Fruit fly (Drosophila melanogaster) whole organism, embryonic: ENCODE results near the gene CG10317.
A peak's percentile ranks its signal among the peaks of the same experiment; 100 is the strongest.

Experiments used
- BEAF-32 ChIP-seq: fragments of 200-800 bp; sonication (Bioruptor generic); optimal IDR thresholded peaks from 3 replicates; lab custom pipeline; 2017; ENCODE audit warnings: missing biosample characterization, missing genetic modification characterization, mild to moderate bottlenecking, moderate library complexity, missing genetic modification reagents
- CG10209 ChIP-seq: fragments of 200-800 bp; sonication (Bioruptor generic); optimal IDR thresholded peaks from 3 replicates; lab custom pipeline; 2017; ENCODE audit warnings: missing biosample characterization, mild to moderate bottlenecking, missing genetic modification characterization, missing genetic modification reagents
- CG10462 ChIP-seq: fragments of 200-800 bp; sonication (Bioruptor generic); optimal IDR thresholded peaks from 2 replicates; lab custom pipeline; 2016; ENCODE audit warnings: missing biosample characterization, missing genetic modification characterization
- CG10979 ChIP-seq: fragments of 200-800 bp; sonication (Bioruptor generic); optimal IDR thresholded peaks from 2 replicates; lab custom pipeline; 2018; ENCODE audit warnings: missing biosample characterization, mild to moderate bottlenecking, missing genetic modification characterization, moderate library complexity
- CG11504 ChIP-seq: fragments of 200-800 bp; sonication (Bioruptor generic); optimal IDR thresholded peaks from 3 replicates; lab custom pipeline; 2019; ENCODE audit warnings: missing biosample characterization, mild to moderate bottlenecking, missing genetic modification characterization, moderate library complexity
- CG13775 ChIP-seq: fragments of 200-800 bp; sonication (Bioruptor generic); optimal IDR thresholded peaks from 3 replicates; lab custom pipeline; 2017; ENCODE audit warnings: missing biosample characterization, mild to moderate bottlenecking, missing genetic modification characterization
- CG17361 ChIP-seq: fragments of 200-800 bp; sonication (Bioruptor generic); IDR thresholded peaks from 3 replicates; pipeline ENCODE4 v1.3.6; 2022; ENCODE audit warnings: missing biosample characterization, missing genetic modification characterization
- CG17568 ChIP-seq: fragments of 200-800 bp; sonication (Bioruptor generic); optimal IDR thresholded peaks from 2 replicates; lab custom pipeline; 2018; ENCODE audit warnings: missing biosample characterization, mild to moderate bottlenecking, missing genetic modification characterization, moderate library complexity
- CG18262 ChIP-seq: fragments of 200-800 bp; optimal IDR thresholded peaks from 3 replicates; lab custom pipeline; 2019; ENCODE audit warnings: missing biosample characterization, mild to moderate bottlenecking, missing genetic modification characterization, moderate library complexity
- CG2678 ChIP-seq: fragments of 200-800 bp; sonication (Bioruptor generic); optimal IDR thresholded peaks from 3 replicates; lab custom pipeline; 2019; ENCODE audit warnings: missing biosample characterization, mild to moderate bottlenecking, missing genetic modification characterization, moderate library complexity
- CG2712 ChIP-seq: fragments of 200-800 bp; optimal IDR thresholded peaks from 3 replicates; lab custom pipeline; 2019; ENCODE audit warnings: missing biosample characterization, mild to moderate bottlenecking, missing genetic modification characterization, moderate library complexity
- CG30403 ChIP-seq: fragments of 200-800 bp; sonication (Bioruptor generic); optimal IDR thresholded peaks from 3 replicates; lab custom pipeline; 2016; ENCODE audit warnings: missing biosample characterization, missing genetic modification characterization
- CG4360 ChIP-seq: fragments of 200-800 bp; sonication (Bioruptor generic); IDR thresholded peaks from 2 replicates; pipeline ENCODE4 v1.3.6; 2022; ENCODE audit warnings: missing biosample characterization, missing genetic modification characterization
- CG6654 ChIP-seq: fragments of 200-800 bp; sonication (Bioruptor generic); optimal IDR thresholded peaks from 2 replicates; lab custom pipeline; 2017; ENCODE audit warnings: missing biosample characterization, mild to moderate bottlenecking, missing genetic modification characterization
- CG6689 ChIP-seq: fragments of 200-800 bp; sonication (Bioruptor generic); IDR thresholded peaks from 2 replicates; pipeline ENCODE4 v1.3.6; 2022; ENCODE audit warnings: missing biosample characterization, missing genetic modification characterization
- CG7556 ChIP-seq: fragments of 200-800 bp; sonication (Bioruptor generic); optimal IDR thresholded peaks from 2 replicates; lab custom pipeline; 2017; ENCODE audit warnings: missing biosample characterization, mild to moderate bottlenecking, missing genetic modification characterization
- CG7839 ChIP-seq: fragments of 200-800 bp; sonication (Bioruptor generic); optimal IDR thresholded peaks from 3 replicates; lab custom pipeline; 2018; ENCODE audit warnings: missing biosample characterization, mild to moderate bottlenecking, missing genetic modification characterization, moderate library complexity
- CG8388 ChIP-seq: fragments of 200-800 bp; sonication (Bioruptor generic); optimal IDR thresholded peaks from 2 replicates; lab custom pipeline; 2019; ENCODE audit warnings: missing biosample characterization, mild to moderate bottlenecking, missing genetic modification characterization, moderate library complexity
- CG9876 ChIP-seq: fragments of 200-800 bp; sonication (Bioruptor generic); optimal IDR thresholded peaks from 2 replicates; lab custom pipeline; 2016; ENCODE audit warnings: missing biosample characterization, missing genetic modification characterization
- CoRest ChIP-seq: fragments of 200-800 bp; sonication (Bioruptor generic); optimal IDR thresholded peaks from 3 replicates; lab custom pipeline; 2018; ENCODE audit warnings: missing biosample characterization, mild to moderate bottlenecking, missing genetic modification characterization, moderate library complexity
- Drgx ChIP-seq: fragments of 200-800 bp; sonication (Bioruptor generic); IDR thresholded peaks from 2 replicates; pipeline ENCODE4 v1.3.6; 2022; ENCODE audit warnings: missing biosample characterization, missing genetic modification characterization
- Ets65A ChIP-seq: fragments of 200-800 bp; sonication (Bioruptor generic); peaks from one replicate; lab custom pipeline; 2016; ENCODE audit warnings: missing biosample characterization, missing genetic modification characterization
- Hr78 ChIP-seq, 2 experiments: fragments of 200-800 bp in 1 of 2; fragments of >200 bp in 1 of 2; sonication (Bioruptor generic) in 1 of 2; optimal IDR thresholded peaks; 2 replicates each; lab custom pipeline; 2017 to 2019; ENCODE audit warnings: missing biosample characterization in 2 of 2, missing genetic modification characterization in 2 of 2, mild to moderate bottlenecking in 1 of 2, moderate library complexity in 1 of 2
- Kr ChIP-seq: fragments of 200-800 bp; sonication (Bioruptor generic); optimal IDR thresholded peaks from 2 replicates; lab custom pipeline; 2017; ENCODE audit warnings: missing biosample characterization, mild to moderate bottlenecking, missing genetic modification characterization
- Meics ChIP-seq: fragments of 200-800 bp; sonication (Bioruptor generic); optimal IDR thresholded peaks from 2 replicates; lab custom pipeline; 2017; ENCODE audit warnings: missing biosample characterization, mild to moderate bottlenecking, missing genetic modification characterization
- Mes4 ChIP-seq: fragments of 200-800 bp; sonication (Bioruptor generic); optimal IDR thresholded peaks from 2 replicates; lab custom pipeline; 2016; ENCODE audit warnings: missing biosample characterization, missing genetic modification characterization
- Oli ChIP-seq: fragments of 200-800 bp; sonication (Bioruptor generic); optimal IDR thresholded peaks from 2 replicates; lab custom pipeline; 2018; ENCODE audit warnings: missing biosample characterization, mild to moderate bottlenecking, missing genetic modification characterization, moderate library complexity
- Ravus ChIP-seq: fragments of 200-800 bp; sonication (Bioruptor generic); IDR thresholded peaks from 2 replicates; pipeline ENCODE4 v1.3.6; 2022; ENCODE audit warnings: missing biosample characterization, missing genetic modification characterization
- Sox102F ChIP-seq: fragments of 200-800 bp; sonication (Bioruptor generic); optimal IDR thresholded peaks from 2 replicates; lab custom pipeline; 2018; ENCODE audit warnings: missing biosample characterization, mild to moderate bottlenecking, missing genetic modification characterization, moderate library complexity
- Stat92E ChIP-seq, 3 experiments: fragments of >200 bp in 2 of 3; fragments of 200-800 bp in 1 of 3; sonication (Bioruptor generic) in 1 of 3; optimal IDR thresholded peaks; 2 replicates each; lab custom pipeline; 2017 to 2019; ENCODE audit warnings: missing biosample characterization in 3 of 3, missing genetic modification characterization in 3 of 3, mild to moderate bottlenecking in 1 of 3, moderate library complexity in 1 of 3
- abd-A ChIP-seq: fragments of 200-800 bp; sonication (Bioruptor generic); optimal IDR thresholded peaks from 3 replicates; lab custom pipeline; 2019; ENCODE audit warnings: missing biosample characterization, mild to moderate bottlenecking, missing genetic modification characterization, moderate library complexity
- ato ChIP-seq: fragments of 200-800 bp; sonication (Bioruptor generic); IDR thresholded peaks from 2 replicates; pipeline ENCODE4 v1.3.6; 2022; ENCODE audit warnings: missing biosample characterization, missing genetic modification characterization; ENCODE audit not compliant: partially characterized antibody
- bab2 ChIP-seq: fragments of 200-800 bp; sonication (Bioruptor generic); optimal IDR thresholded peaks from 2 replicates; lab custom pipeline; 2016; ENCODE audit warnings: missing biosample characterization, missing genetic modification characterization
- dmrt11E ChIP-seq: fragments of 200-800 bp; sonication (Bioruptor generic); optimal IDR thresholded peaks from 3 replicates; lab custom pipeline; 2018; ENCODE audit warnings: missing biosample characterization, mild to moderate bottlenecking, missing genetic modification characterization, moderate library complexity
- dmrt99B ChIP-seq: fragments of 200-800 bp; sonication (Bioruptor generic); optimal IDR thresholded peaks from 2 replicates; lab custom pipeline; 2018; ENCODE audit warnings: missing biosample characterization, mild to moderate bottlenecking, missing genetic modification characterization, moderate library complexity
- gem ChIP-seq: fragments of 200-800 bp; sonication (Bioruptor generic); optimal IDR thresholded peaks from 2 replicates; lab custom pipeline; 2019; ENCODE audit warnings: missing biosample characterization, mild to moderate bottlenecking, missing genetic modification characterization, moderate library complexity
- grn ChIP-seq: fragments of 200-800 bp; sonication (Bioruptor generic); optimal IDR thresholded peaks from 3 replicates; lab custom pipeline; 2017; ENCODE audit warnings: missing biosample characterization, missing genetic modification characterization
- gsb ChIP-seq: fragments of 200-800 bp; sonication (Bioruptor generic); IDR thresholded peaks from 2 replicates; pipeline ENCODE4 v1.3.6; 2022; ENCODE audit warnings: missing biosample characterization, missing genetic modification characterization
- lola ChIP-seq, 3 experiments: fragments of >200 bp in 2 of 3; fragments of 200-800 bp in 1 of 3; sonication (Bioruptor generic) in 1 of 3; optimal IDR thresholded peaks; 2 replicates each; lab custom pipeline; 2017 to 2019; ENCODE audit warnings: missing biosample characterization in 3 of 3, missing genetic modification characterization in 3 of 3, mild to moderate bottlenecking in 1 of 3, moderate library complexity in 1 of 3
- nmo ChIP-seq: fragments of 200-800 bp; sonication (Bioruptor generic); optimal IDR thresholded peaks from 2 replicates; lab custom pipeline; 2018; ENCODE audit warnings: missing biosample characterization, mild to moderate bottlenecking, missing genetic modification characterization, moderate library complexity
- nom ChIP-seq: fragments of 200-800 bp; sonication (Bioruptor generic); optimal IDR thresholded peaks from 2 replicates; lab custom pipeline; 2017; ENCODE audit warnings: missing biosample characterization, missing genetic modification characterization, mild to moderate bottlenecking, moderate library complexity, missing genetic modification reagents
- phol ChIP-seq: fragments of 200-800 bp; sonication (Bioruptor generic); optimal IDR thresholded peaks from 3 replicates; lab custom pipeline; 2018; ENCODE audit warnings: missing biosample characterization, mild to moderate bottlenecking, missing genetic modification characterization, moderate library complexity
- sr ChIP-seq: fragments of 200-800 bp; sonication (Bioruptor generic); IDR thresholded peaks from 3 replicates; pipeline ENCODE4 v1.3.6; 2022; ENCODE audit warnings: missing biosample characterization, missing genetic modification characterization
- sug ChIP-seq: fragments of 200-800 bp; optimal IDR thresholded peaks from 2 replicates; lab custom pipeline; 2019; ENCODE audit warnings: missing biosample characterization, mild to moderate bottlenecking, missing genetic modification characterization, moderate library complexity
- tna ChIP-seq: fragments of 200-800 bp; sonication (Bioruptor generic); IDR thresholded peaks from 2 replicates; pipeline ENCODE4 v1.3.6; 2022; ENCODE audit warnings: missing biosample characterization, missing genetic modification characterization; ENCODE audit not compliant: partially characterized antibody
- wdn ChIP-seq: fragments of 200-800 bp; sonication (Bioruptor generic); IDR thresholded peaks from 2 replicates; pipeline ENCODE4 v1.3.6; 2022; ENCODE audit warnings: missing biosample characterization, missing genetic modification characterization

CG10317 gene

dm6 chr3R:16337053-16337385, 33.3 kb downstream of the CG10317 start (continued):
- no peak for TF ChIP-seq nom

dm6 chr3R:16336327-16337052, 33.8 kb downstream of the CG10317 start:
- peak; percentile 33 for TF ChIP-seq CG2678 (tag; lab: Kevin White, UChicago)
- TF ChIP-seq sr (GFP tag; lab: Robert Waterston, UW), result no peak
- TF ChIP-seq gsb, result no peak
- TF ChIP-seq ato (GFP tag; lab: Robert Waterston, UW), result no peak
- no peak for TF ChIP-seq CG10462
- TF ChIP-seq Meics (GFP tag; lab: Kevin White, UChicago), result peak; percentile 2
- TF ChIP-seq CG10209 (GFP tag; lab: Kevin White, UChicago), result no peak
- no peak for TF ChIP-seq CG13775 (GFP tag; lab: Kevin White, UChicago)
- TF ChIP-seq CG2712 (tag; lab: Kevin White, UChicago), result peak; percentile 23
- TF ChIP-seq Oli, result peak; percentile 7
- TF ChIP-seq Sox102F (GFP tag; lab: Kevin White, UChicago), result peak; percentile 23
- peak; percentile 35; the same call in 1 of the 3 replicates for TF ChIP-seq CG17361
- peak in 1 of 2 experiments; percentile 82 for TF ChIP-seq Hr78 (GFP tag; optimal IDR thresholded peaks at IDR 0.05; lab: Kevin White, UChicago)
- TF ChIP-seq CG7556 (GFP tag; lab: Kevin White, UChicago), result peak; percentile 25
- no peak for TF ChIP-seq Stat92E (GFP tag; optimal IDR thresholded peaks at IDR 0.05; lab: Kevin White, UChicago)
- TF ChIP-seq gem (tag; lab: Kevin White, UChicago), result peak; percentile 52
- no peak for TF ChIP-seq Mes4 (GFP tag; lab: Kevin White, UChicago)
- TF ChIP-seq CG4360 (GFP tag; lab: Robert Waterston, UW), result 0 out of 2 replicates have a peak, but pooled peaks have one; percentile 18
- peak; percentile 42 for TF ChIP-seq CG11504 (tag; lab: Kevin White, UChicago)
- TF ChIP-seq CG9876 (GFP tag; lab: Kevin White, UChicago), result no peak
- peak; percentile 17 for TF ChIP-seq CG7839 (tag; lab: Kevin White, UChicago)
- peak; percentile 20 for TF ChIP-seq nmo (GFP tag; lab: Kevin White, UChicago)
- peak; percentile 98 for TF ChIP-seq Kr (GFP tag; lab: Kevin White, UChicago)
- peak; percentile 2 for TF ChIP-seq CG30403 (GFP tag; lab: Kevin White, UChicago)
- peak; percentile 22 for TF ChIP-seq CG8388 (GFP tag; lab: Kevin White, UChicago)
- TF ChIP-seq Ravus, result no peak
- TF ChIP-seq CG10979 (tag; lab: Kevin White, UChicago), result peak; percentile 15
- no peak for TF ChIP-seq sug (tag; lab: Kevin White, UChicago)
- peak; percentile 43 for TF ChIP-seq CG18262
- peak; percentile 35 for TF ChIP-seq abd-A (tag; lab: Kevin White, UChicago)
- peak; percentile 42 for TF ChIP-seq dmrt99B (tag; lab: Kevin White, UChicago)
- no peak for TF ChIP-seq CG6654 (GFP tag; lab: Kevin White, UChicago)
- TF ChIP-seq grn, result peak; percentile 85
- peak; percentile 29 for TF ChIP-seq phol (tag; lab: Kevin White, UChicago)
- TF ChIP-seq Drgx (GFP tag; lab: Robert Waterston, UW), result no peak
- peak; percentile 13 for TF ChIP-seq dmrt11E (tag; lab: Kevin White, UChicago)
- peak; percentile 24 for TF ChIP-seq Ets65A
- TF ChIP-seq bab2, result peak; percentile 11
- TF ChIP-seq CoRest, result peak; percentile 14
- TF ChIP-seq BEAF-32, result no peak
- TF ChIP-seq tna (GFP tag; lab: Robert Waterston, UW), result 0 out of 2 replicates have a peak, but pooled peaks have one; percentile 12
- TF ChIP-seq wdn (GFP tag; lab: Robert Waterston, UW), result 0 out of 2 replicates have a peak, but pooled peaks have one; percentile 12
- no peak for TF ChIP-seq CG6689 (GFP tag; lab: Robert Waterston, UW)
- peak in 1 of 3 experiments; percentile 27 for TF ChIP-seq lola (GFP tag; optimal IDR thresholded peaks at IDR 0.05; lab: Kevin White, UChicago)
- no peak for TF ChIP-seq CG17568 (GFP tag; lab: Kevin White, UChicago)
